Fruit fly (Drosophila melanogaster) whole organism, prepupa: ENCODE measurements around the gene S-Lap4.

Experiments used
- CG10631 ChIP-seq: fragments of 200-800 bp; sonication (Bioruptor generic); optimal IDR thresholded peaks from 2 replicates; lab custom pipeline; 2016; ENCODE audit warnings: missing biosample characterization, missing genetic modification characterization
- CG10669 ChIP-seq: fragments of 200-800 bp; sonication (Bioruptor generic); optimal IDR thresholded peaks from 3 replicates; lab custom pipeline; 2018; ENCODE audit warnings: missing biosample characterization, mild to moderate bottlenecking, missing genetic modification characterization, moderate library complexity
- CG11762 ChIP-seq: fragments of 200-800 bp; sonication (Bioruptor generic); optimal IDR thresholded peaks from 3 replicates; lab custom pipeline; 2016; ENCODE audit warnings: missing biosample characterization, missing genetic modification characterization; ENCODE audit not compliant: insufficient read depth
- CG11902 ChIP-seq: fragments of 200-800 bp; sonication (Bioruptor generic); optimal IDR thresholded peaks from 3 replicates; lab custom pipeline; 2016; ENCODE audit warnings: missing biosample characterization, missing genetic modification characterization
- CG15336 ChIP-seq: fragments of 200-800 bp; sonication (Bioruptor generic); IDR thresholded peaks from 2 replicates; pipeline ENCODE4 v1.3.6; 2022; ENCODE audit warnings: missing biosample characterization, missing genetic modification characterization
- CG3032 ChIP-seq: fragments of 200-800 bp; optimal IDR thresholded peaks from 2 replicates; lab custom pipeline; 2019; ENCODE audit warnings: missing biosample characterization, mild to moderate bottlenecking, missing genetic modification characterization, moderate library complexity
- CG32006 ChIP-seq: fragments of 200-800 bp; sonication (Bioruptor generic); optimal IDR thresholded peaks from 3 replicates; lab custom pipeline; 2017; ENCODE audit warnings: missing biosample characterization, mild to moderate bottlenecking, missing genetic modification characterization
- CG34406 ChIP-seq: fragments of 200-800 bp; sonication (Bioruptor generic); optimal IDR thresholded peaks from 3 replicates; lab custom pipeline; 2016; ENCODE audit warnings: missing biosample characterization, missing genetic modification characterization
- CG4318 ChIP-seq: fragments of 200-800 bp; sonication (Bioruptor generic); optimal IDR thresholded peaks from 3 replicates; lab custom pipeline; 2017; ENCODE audit warnings: missing biosample characterization, mild to moderate bottlenecking, missing genetic modification characterization
- CG6276 ChIP-seq: fragments of 200-800 bp; sonication (Bioruptor generic); optimal IDR thresholded peaks from 2 replicates; lab custom pipeline; 2017; ENCODE audit warnings: missing biosample characterization, mild to moderate bottlenecking, missing genetic modification characterization
- CG6792 ChIP-seq: fragments of 200-800 bp; sonication (Bioruptor generic); optimal IDR thresholded peaks from 3 replicates; lab custom pipeline; 2016; ENCODE audit warnings: missing biosample characterization, missing genetic modification characterization
- CG6854 ChIP-seq: fragments of 200-800 bp; sonication (Bioruptor generic); optimal IDR thresholded peaks from 2 replicates; lab custom pipeline; 2017; ENCODE audit warnings: missing biosample characterization, mild to moderate bottlenecking, missing genetic modification characterization
- CG7368 ChIP-seq: fragments of 200-800 bp; sonication (Bioruptor generic); optimal IDR thresholded peaks from 3 replicates; lab custom pipeline; 2016; ENCODE audit warnings: missing biosample characterization, missing genetic modification characterization
- CG8119 ChIP-seq: fragments of 200-800 bp; sonication (Bioruptor generic); IDR thresholded peaks from 3 replicates; pipeline ENCODE4 v1.3.6; 2022; ENCODE audit warnings: missing biosample characterization, missing genetic modification characterization
- CG8319 ChIP-seq: fragments of 200-800 bp; sonication (Bioruptor generic); optimal IDR thresholded peaks from 3 replicates; lab custom pipeline; 2016; ENCODE audit warnings: missing biosample characterization, missing genetic modification characterization
- CG8632 ChIP-seq: fragments of 200-800 bp; sonication (Bioruptor generic); optimal IDR thresholded peaks from 3 replicates; lab custom pipeline; 2016; ENCODE audit warnings: missing biosample characterization, missing genetic modification characterization
- Eip75B ChIP-seq: fragments of 200-800 bp; sonication (Bioruptor generic); optimal IDR thresholded peaks from 3 replicates; lab custom pipeline; 2016; ENCODE audit warnings: missing biosample characterization, missing genetic modification characterization
- Eip78C ChIP-seq: fragments of 200-800 bp; sonication (Bioruptor generic); peaks from one replicate; lab custom pipeline; 2016; ENCODE audit warnings: missing biosample characterization, missing genetic modification characterization
- Eip93F ChIP-seq: fragments of 200-800 bp; sonication (Bioruptor generic); optimal IDR thresholded peaks from 2 replicates; lab custom pipeline; 2016; ENCODE audit warnings: missing biosample characterization, mild to moderate bottlenecking, missing genetic modification characterization
- Ets21C ChIP-seq: fragments of 200-800 bp; sonication (Bioruptor generic); optimal IDR thresholded peaks from 3 replicates; lab custom pipeline; 2016; ENCODE audit warnings: missing biosample characterization, missing genetic modification characterization
- Ets96B ChIP-seq: fragments of 200-800 bp; optimal IDR thresholded peaks from 2 replicates; lab custom pipeline; 2019; ENCODE audit warnings: missing biosample characterization, mild to moderate bottlenecking, missing genetic modification characterization, moderate library complexity
- Hr39 ChIP-seq: fragments of 200-800 bp; sonication (Bioruptor generic); optimal IDR thresholded peaks from 2 replicates; lab custom pipeline; 2016; ENCODE audit warnings: missing biosample characterization, missing genetic modification characterization
- Hr4 ChIP-seq: fragments of 200-800 bp; sonication (Bioruptor generic); optimal IDR thresholded peaks from 3 replicates; lab custom pipeline; 2016; ENCODE audit warnings: missing biosample characterization, missing genetic modification characterization
- OdsH ChIP-seq: fragments of 200-800 bp; sonication (Bioruptor generic); optimal IDR thresholded peaks from 3 replicates; lab custom pipeline; 2016; ENCODE audit warnings: missing biosample characterization, missing genetic modification characterization
- Sox102F ChIP-seq: fragments of 200-800 bp; sonication (Bioruptor generic); optimal IDR thresholded peaks from 2 replicates; lab custom pipeline; 2016; ENCODE audit warnings: missing biosample characterization, mild to moderate bottlenecking, missing genetic modification characterization
- Sox14 ChIP-seq: fragments of 200-800 bp; sonication (Bioruptor generic); optimal IDR thresholded peaks from 3 replicates; lab custom pipeline; 2016; ENCODE audit warnings: missing biosample characterization, missing genetic modification characterization
- achi ChIP-seq: fragments of 200-800 bp; sonication (Bioruptor generic); optimal IDR thresholded peaks from 3 replicates; lab custom pipeline; 2016; ENCODE audit warnings: missing biosample characterization, missing genetic modification characterization
- acj6 ChIP-seq: fragments of 200-800 bp; sonication (Bioruptor generic); optimal IDR thresholded peaks from 3 replicates; lab custom pipeline; 2016; ENCODE audit warnings: missing biosample characterization, missing genetic modification characterization
- eg ChIP-seq: fragments of 200-800 bp; sonication (Bioruptor generic); IDR thresholded peaks from 3 replicates; pipeline ENCODE4 v1.3.6; 2022; ENCODE audit warnings: missing biosample characterization, missing genetic modification characterization
- fd85E ChIP-seq: fragments of 200-800 bp; sonication (Bioruptor generic); optimal IDR thresholded peaks from 3 replicates; lab custom pipeline; 2016; ENCODE audit warnings: missing biosample characterization, missing genetic modification characterization
- fkh ChIP-seq: fragments of 200-800 bp; sonication (Bioruptor generic); optimal IDR thresholded peaks from 3 replicates; lab custom pipeline; 2017; ENCODE audit warnings: missing biosample characterization, mild to moderate bottlenecking, missing genetic modification characterization, moderate library complexity
- lz ChIP-seq: fragments of 200-800 bp; sonication (Bioruptor generic); optimal IDR thresholded peaks from 3 replicates; lab custom pipeline; 2016; ENCODE audit warnings: missing biosample characterization, missing genetic modification characterization
- net ChIP-seq: fragments of 200-800 bp; sonication (Bioruptor generic); optimal IDR thresholded peaks from 3 replicates; lab custom pipeline; 2016; ENCODE audit warnings: missing biosample characterization, missing genetic modification characterization
- salr ChIP-seq, 2 experiments: fragments of 200-800 bp; sonication (Bioruptor generic); optimal IDR thresholded peaks; 3 replicates each; lab custom pipeline; 2016 to 2018; ENCODE audit warnings: missing biosample characterization in 2 of 2, missing genetic modification characterization in 2 of 2, mild to moderate bottlenecking in 1 of 2
- spab ChIP-seq: fragments of 200-800 bp; sonication (Bioruptor generic); optimal IDR thresholded peaks from 2 replicates; lab custom pipeline; 2017; ENCODE audit warnings: missing biosample characterization, mild to moderate bottlenecking, missing genetic modification characterization, missing genetic modification reagents
- ss ChIP-seq, 2 experiments: fragments of 200-800 bp; sonication (Bioruptor generic); optimal IDR thresholded peaks; 2 replicates in 1 of 2; 3 replicates in 1 of 2; lab custom pipeline; 2017 to 2018; ENCODE audit warnings: mild to moderate bottlenecking in 2 of 2, missing biosample characterization in 2 of 2, missing genetic modification characterization in 2 of 2, moderate library complexity in 1 of 2
- svp ChIP-seq: fragments of 200-800 bp; sonication (Bioruptor generic); peaks from one replicate; lab custom pipeline; 2016; ENCODE audit warnings: missing biosample characterization, missing genetic modification characterization

S-Lap4 gene

DNA sequence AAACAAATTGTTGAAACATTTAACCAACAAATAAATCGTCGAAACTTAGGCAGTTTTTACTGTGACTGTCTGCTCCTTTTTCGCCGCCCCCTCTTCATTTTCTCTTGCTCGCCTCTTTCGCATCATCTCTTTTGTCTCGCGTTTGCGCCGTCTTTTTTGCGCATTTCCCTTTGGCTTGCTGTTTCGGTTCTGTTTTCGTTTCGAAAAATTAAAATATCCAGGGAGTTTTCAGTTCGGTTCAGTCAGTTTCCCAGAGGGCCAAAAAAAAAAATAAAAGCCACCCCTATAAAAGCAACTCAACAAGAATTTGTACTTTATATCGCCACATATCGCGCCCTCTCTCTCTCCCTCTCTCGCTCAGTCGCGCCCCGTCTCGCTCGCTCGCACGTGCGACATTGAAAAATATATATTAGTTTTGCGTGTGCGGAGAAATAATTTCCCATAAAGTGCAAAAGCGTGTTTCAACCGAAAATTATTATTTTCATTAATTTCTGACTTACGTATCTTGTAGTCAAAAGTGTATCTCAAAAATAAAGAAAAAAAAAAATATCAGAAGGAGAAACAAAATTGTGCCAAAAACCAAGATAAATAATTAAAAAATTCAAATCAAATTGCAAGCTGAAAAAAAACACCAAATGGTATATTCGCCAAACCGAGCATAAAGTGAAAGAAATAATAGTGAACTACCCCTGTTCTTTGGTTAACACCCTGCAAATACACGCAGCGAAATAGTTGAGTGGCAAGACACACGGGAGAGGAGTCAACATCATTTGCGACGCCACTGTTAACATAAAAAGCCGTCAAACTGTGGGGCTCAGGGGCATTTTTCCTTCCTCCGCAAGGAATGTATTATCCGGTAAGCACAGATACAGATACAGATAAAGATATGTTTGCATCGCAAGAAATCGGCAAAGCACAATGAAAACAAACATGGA is 27.1 kb downstream of the S-Lap4 start (continued):
- TF ChIP-seq CG6276 (GFP tag; lab: Kevin White, UChicago) (no peak), CG10669 (GFP tag; lab: Kevin White, UChicago) (no peak), CG34406 (GFP tag; lab: Kevin White, UChicago) (no peak), Hr4 (no peak), salr (GFP tag; optimal IDR thresholded peaks at IDR 0.05; lab: Kevin White, UChicago) (no peak), ss (GFP tag; optimal IDR thresholded peaks at IDR 0.05; lab: Kevin White, UChicago) (no peak), CG11762 (GFP tag; lab: Kevin White, UChicago) (no peak), CG8632 (GFP tag; lab: Kevin White, UChicago) (no peak), CG32006 (GFP tag; lab: Kevin White, UChicago) (peak; percentile 26), Hr39 (GFP tag; lab: Kevin White, UChicago) (no peak), achi (GFP tag; lab: Kevin White, UChicago) (no peak), svp (no peak), CG8319 (GFP tag; lab: Kevin White, UChicago) (no peak), CG11902 (no peak), CG6854 (no peak), CG10631 (GFP tag; lab: Kevin White, UChicago) (peak; percentile 5), fd85E (no peak), CG8119 (GFP tag; lab: Robert Waterston, UW) (no peak), CG6792 (GFP tag; lab: Kevin White, UChicago) (no peak), CG4318 (GFP tag; lab: Kevin White, UChicago) (no peak), Ets96B (no peak), OdsH (GFP tag; lab: Kevin White, UChicago) (no peak), Sox14 (GFP tag; lab: Kevin White, UChicago) (peak; percentile 10), Ets21C (GFP tag; lab: Kevin White, UChicago) (no peak), Sox102F (GFP tag; lab: Kevin White, UChicago) (peak; percentile 11)

DNA sequence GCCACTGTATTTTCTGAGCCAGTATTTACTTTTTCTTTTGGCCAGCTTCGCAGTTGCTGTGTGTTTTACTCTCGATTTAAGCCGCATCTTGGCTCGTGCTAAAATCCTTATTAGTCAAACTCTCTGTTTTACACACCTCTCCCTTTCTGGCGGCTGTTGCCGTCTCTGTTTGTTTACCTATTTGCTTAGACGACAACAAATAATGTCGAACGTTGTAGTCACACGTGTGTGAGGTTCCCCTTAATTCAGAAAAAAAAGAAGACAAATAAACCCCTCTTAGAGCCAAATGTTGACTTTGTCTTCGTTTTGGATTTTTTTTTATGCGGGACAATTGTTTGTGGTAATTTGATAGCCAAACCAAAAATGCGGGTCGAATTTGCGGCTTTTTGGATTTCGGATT is 28.3 kb downstream of the S-Lap4 start:
- TF ChIP-seq CG3032 (no peak), fkh (GFP tag; lab: Kevin White, UChicago) (peak; percentile 99), Eip78C (GFP tag; lab: Kevin White, UChicago) (peak; percentile 36), Eip93F (GFP tag; lab: Kevin White, UChicago) (no peak)

DNA sequence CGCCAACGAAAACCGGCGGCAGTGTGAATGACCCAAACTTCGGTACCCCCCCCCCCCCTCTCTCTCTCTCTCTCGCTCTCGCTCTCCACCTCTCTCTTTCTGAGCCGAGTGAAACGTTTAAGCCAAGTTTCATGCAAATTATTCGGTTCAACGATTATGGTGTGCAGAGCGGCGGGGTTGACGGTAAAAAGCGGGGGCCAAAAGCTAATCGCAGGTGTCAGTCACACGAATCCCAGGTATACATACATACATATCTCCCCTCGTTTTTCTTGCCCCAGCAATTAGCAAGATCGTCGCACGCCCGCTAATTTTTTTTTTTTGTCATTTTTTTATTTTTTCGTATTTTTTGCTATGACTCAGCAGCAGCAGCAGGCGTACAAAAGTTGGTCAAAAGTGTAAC is 31.0 kb downstream of the S-Lap4 start:
- TF ChIP-seq CG32006 (GFP tag; lab: Kevin White, UChicago) (no peak), ss (GFP tag; optimal IDR thresholded peaks at IDR 0.05; lab: Kevin White, UChicago) (peak; percentile 3 to 8), fd85E (no peak), spab (no peak), Hr4 (no peak), achi (GFP tag; lab: Kevin White, UChicago) (no peak), lz (GFP tag; lab: Kevin White, UChicago) (no peak), CG7368 (GFP tag; lab: Kevin White, UChicago) (no peak), Eip75B (no peak), Ets21C (GFP tag; lab: Kevin White, UChicago) (no peak), salr (GFP tag; optimal IDR thresholded peaks at IDR 0.05; lab: Kevin White, UChicago) (no peak), acj6 (GFP tag; lab: Kevin White, UChicago) (no peak), OdsH (GFP tag; lab: Kevin White, UChicago) (no peak), CG6792 (GFP tag; lab: Kevin White, UChicago) (no peak), fkh (GFP tag; lab: Kevin White, UChicago) (peak; percentile 23), CG6276 (GFP tag; lab: Kevin White, UChicago) (peak; percentile 15), CG15336 (GFP tag; lab: Robert Waterston, UW) (0 out of 2 replicates have a peak, but pooled peaks have one; percentile 35), CG8119 (GFP tag; lab: Robert Waterston, UW) (peak; percentile 53; the same call in 1 of the 3 replicates), eg (GFP tag; lab: Robert Waterston, UW) (peak; percentile 64; the same call in 2 of the 3 replicates), net (GFP tag; lab: Kevin White, UChicago) (no peak)
- TF ChIP-seq, all 60 proteins: peak for 6
